Fruit fly (Drosophila melanogaster): ENCODE measurements around the gene CG13083.

DNA sequence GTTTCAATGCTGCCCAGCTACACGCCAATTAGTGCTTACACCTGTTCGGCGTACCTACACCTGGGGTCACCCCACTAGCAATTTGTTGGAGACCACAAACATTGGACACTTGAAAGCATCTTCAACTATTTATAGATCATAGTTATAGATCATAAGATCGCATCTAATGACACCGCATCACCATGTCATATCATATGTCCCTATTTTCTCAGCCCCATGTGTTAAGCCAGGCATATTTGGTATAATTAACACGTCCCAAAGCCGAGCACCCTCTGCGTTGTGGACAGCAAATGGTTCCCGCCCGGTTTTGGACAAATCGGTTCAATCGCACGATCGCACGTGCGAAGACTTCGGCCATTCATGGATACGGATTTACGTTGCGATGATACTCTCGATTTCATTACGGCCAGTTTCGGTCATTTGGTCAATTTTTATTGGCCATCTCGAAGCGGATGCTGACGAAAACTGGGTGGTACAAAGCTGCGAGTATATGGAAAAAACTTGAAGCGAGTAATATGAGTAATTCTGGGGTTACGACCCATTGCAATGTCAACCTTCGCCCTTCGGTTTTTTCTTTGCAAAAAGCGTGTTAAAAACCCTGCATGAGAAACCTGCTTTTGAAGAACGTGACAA, 47.6 kb upstream of the CG13083 start:
- peak; percentile 68 for TF ChIP-seq svp (GFP tag)
- peak; percentile 76 for TF ChIP-seq CG10631 (GFP tag; optimal IDR thresholded peaks at IDR 0.05)
- peak; percentile 16 for TF ChIP-seq Sox102F (GFP tag; optimal IDR thresholded peaks at IDR 0.05)
- peak; percentile 67 for TF ChIP-seq dac (GFP tag; optimal IDR thresholded peaks at IDR 0.05)
- TF ChIP-seq spab (GFP tag; optimal IDR thresholded peaks at IDR 0.05), result peak; percentile 27
- TF ChIP-seq topi (GFP tag; optimal IDR thresholded peaks at IDR 0.05), result peak; percentile 49
- TF ChIP-seq Lpt (GFP tag; optimal IDR thresholded peaks at IDR 0.05), result no peak
- peak; percentile 69 for TF ChIP-seq Blimp-1 (GFP tag; optimal IDR thresholded peaks at IDR 0.05)
